Worm (Caenorhabditis elegans): ENCODE data around the gene T02H6.5.

T02H6.5 gene

DNA sequence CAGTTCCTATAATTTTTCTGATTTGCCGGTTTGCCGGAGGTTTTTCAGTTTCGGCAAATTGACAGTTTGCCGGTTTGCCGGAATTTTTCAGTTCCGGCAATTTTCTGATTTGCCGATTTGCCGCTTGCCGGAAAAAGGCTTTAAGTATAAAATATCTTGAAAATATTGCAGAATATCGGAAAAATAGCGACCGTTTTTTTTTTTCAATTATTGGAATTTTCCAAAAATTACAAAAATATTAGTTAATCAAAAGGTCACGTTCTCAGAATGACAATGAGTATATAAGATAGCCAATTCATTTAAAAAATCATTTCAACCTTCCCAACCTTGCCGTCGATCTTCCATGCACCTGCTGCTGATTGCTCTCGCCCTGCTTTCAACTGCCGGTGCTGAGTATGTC is 2.6 kb upstream of the T02H6.5 start, which contains the start of gene T02H6.7:
Gene T02H6.7, plus strand, starts transcription at position 301 of the 400 bp plus-strand sequence.
- TF ChIP-seq dao-5 (tag; optimal IDR thresholded peaks at IDR 0.05): no peak

DNA sequence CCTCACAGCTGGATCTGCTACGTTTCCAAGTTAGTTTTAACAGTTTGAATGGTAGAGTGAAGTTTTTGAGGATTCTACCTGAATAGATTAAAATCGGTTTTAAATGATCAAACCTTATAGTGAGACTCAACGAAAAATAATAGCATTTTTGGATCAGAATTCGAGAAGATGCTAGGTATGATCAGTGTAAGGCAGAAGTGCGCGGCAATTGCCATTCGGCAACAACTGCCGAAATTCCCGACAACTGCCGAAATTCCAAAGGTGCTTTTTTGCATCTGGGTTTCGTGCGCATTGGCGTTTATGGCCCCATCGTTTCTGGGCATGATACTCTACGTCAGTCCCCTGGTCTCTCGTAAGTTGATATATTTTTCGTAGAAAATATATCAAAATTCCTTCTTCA is 1.4 kb upstream of the T02H6.5 start, which contains the start of gene T02H6.6:
Gene T02H6.6, plus strand, starts transcription at position 301 of the 400 bp plus-strand sequence.
- TF ChIP-seq dao-5 (tag; optimal IDR thresholded peaks at IDR 0.05) (no peak), him-1 (tag; optimal IDR thresholded peaks at IDR 0.05) (no peak), W03F9.2 (tag; optimal IDR thresholded peaks at IDR 0.05) (no peak)

DNA sequence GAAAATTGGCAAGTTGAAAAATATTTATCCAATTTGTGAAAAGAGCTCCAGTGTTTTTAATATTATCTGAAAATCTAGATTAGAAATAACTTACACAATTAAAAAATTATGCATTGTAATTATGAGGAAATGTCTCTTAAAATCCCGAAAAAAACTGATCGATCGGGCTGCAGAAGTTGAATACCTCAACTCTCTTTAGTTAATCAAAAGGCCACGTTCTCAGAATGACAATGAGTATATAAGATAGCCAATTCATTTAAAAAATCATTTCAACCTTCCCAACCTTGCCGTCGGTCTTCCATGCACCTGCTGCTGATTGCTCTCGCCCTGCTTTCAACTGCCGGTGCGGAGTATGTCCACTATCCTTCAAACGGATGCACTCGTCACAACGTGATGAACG is 4.8 kb downstream of the T02H6.5 start, which contains the start of gene T02H6.4:
Gene T02H6.4, plus strand, starts transcription at position 301 of the 400 bp plus-strand sequence.
- no peak for TF ChIP-seq him-1 (tag; optimal IDR thresholded peaks at IDR 0.05)
- TF ChIP-seq dao-5 (tag; optimal IDR thresholded peaks at IDR 0.05): no peak
- TF ChIP-seq W03F9.2 (tag; optimal IDR thresholded peaks at IDR 0.05): no peak

DNA sequence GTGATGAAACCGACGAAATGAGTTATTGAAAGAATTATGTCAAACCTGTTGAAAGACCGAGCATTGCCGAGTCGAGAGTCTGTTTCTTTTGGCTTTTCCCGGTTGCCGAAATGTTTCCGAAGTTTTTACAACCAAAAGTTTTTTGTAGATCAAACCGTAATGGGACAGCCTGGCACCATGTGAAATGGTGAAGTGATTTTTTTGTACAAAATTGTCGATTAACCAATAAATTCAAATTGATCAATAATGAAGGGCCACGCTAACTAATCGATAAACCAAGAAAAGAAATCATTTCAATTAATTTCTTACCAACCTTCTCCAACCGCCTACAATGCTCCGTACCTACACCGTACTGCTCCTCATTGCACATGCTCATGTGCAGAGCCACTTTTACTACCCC is 6.6 kb downstream of the T02H6.5 start, which contains the start of gene T02H6.3:
Gene T02H6.3, plus strand, starts transcription at position 301 of the 400 bp plus-strand sequence.
- TF ChIP-seq W03F9.2 (tag; optimal IDR thresholded peaks at IDR 0.05) (no peak), dao-5 (tag; optimal IDR thresholded peaks at IDR 0.05) (no peak), him-1 (tag; optimal IDR thresholded peaks at IDR 0.05) (no peak)

DNA sequence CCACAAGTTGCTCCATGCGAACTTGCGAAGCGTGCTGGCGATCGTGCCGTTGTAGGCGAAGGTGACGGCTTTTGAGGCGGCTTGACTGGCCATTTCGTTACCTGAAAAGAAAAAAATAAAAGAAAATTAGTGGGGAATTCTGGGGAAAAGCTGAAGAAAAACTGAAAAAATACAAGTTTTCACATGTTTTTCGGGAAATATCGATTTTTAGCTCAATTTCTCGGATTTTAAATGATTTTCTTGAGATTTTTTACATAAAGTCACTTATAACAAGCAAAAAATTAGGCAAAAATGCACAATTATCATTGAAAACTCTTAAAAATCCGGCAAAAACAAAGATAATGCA is 16.1 kb downstream of the T02H6.5 start, which contains the start of gene T02H6.11:
Gene T02H6.11, minus strand, starts transcription at position 101 of the 346 bp plus-strand sequence.
- TF ChIP-seq dao-5 (tag; optimal IDR thresholded peaks at IDR 0.05): no peak
- no peak for TF ChIP-seq W03F9.2 (tag; optimal IDR thresholded peaks at IDR 0.05)
- TF ChIP-seq him-1 (tag; optimal IDR thresholded peaks at IDR 0.05): no peak

DNA sequence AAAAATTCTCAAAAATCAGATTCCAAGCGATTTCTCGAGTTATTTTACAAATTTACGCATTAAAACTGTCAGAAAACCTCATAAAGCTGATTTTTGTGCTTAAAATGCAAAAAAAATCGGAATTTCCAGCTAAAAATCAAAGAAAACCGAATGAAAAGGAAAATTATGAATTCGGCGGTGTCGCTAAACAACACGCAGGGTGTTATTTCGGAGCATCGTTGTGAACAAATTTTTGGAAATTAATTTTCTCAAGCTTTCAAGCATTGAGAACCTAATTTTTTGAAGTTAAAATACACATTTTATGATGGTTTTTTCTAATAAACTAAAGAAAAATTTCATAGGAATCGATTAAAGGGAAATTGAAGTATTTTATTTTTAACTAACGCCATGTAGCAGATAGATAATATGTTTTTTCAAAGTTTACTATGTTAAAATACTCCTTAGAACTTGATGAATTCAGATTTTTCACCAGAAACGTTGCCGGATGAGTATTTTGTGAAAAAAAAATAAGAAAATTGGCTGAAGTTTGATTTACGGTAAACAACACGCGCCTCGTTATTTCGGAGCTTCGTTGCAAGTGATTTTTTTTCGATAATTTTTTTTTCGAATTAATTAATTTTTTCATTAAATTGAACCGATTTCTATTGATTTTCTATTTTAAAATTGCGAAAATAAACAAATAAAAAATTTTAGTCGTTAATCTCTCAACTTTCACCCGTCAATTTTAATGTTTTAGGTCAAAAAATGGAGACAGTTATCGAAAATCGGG is 16.6 kb downstream of the T02H6.5 start, which contains the start of gene thoc-1:
Gene thoc-1, plus strand, starts transcription at position 737 of the 769 bp plus-strand sequence.
- no peak for TF ChIP-seq dao-5 (tag; optimal IDR thresholded peaks at IDR 0.05)
- no peak for TF ChIP-seq him-1 (tag; optimal IDR thresholded peaks at IDR 0.05)
- TF ChIP-seq W03F9.2 (tag; optimal IDR thresholded peaks at IDR 0.05): no peak

DNA sequence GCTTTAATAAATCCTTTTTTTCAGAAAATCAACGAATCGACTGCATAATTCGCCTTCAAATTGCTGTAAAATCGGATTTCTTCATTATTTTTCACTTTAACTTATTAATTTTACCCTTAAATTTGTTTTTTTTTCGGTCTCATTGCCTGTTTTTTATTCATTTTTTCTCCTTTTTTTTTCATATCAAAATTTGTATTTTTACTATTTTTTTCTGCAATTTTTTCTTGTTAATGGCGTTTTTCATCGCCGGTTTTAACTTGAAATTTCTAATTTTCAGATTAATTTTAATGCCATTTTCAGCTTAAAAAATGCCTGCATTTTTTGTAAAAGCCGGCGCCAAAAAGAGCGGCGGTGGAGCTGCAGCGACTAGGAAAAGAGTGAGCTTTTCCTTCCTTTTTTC is 24.2 kb downstream of the T02H6.5 start, which contains the start of gene T02H6.1:
Gene T02H6.1, plus strand, starts transcription at position 301 of the 400 bp plus-strand sequence.
- no peak for TF ChIP-seq him-1 (tag; optimal IDR thresholded peaks at IDR 0.05)
- no peak for TF ChIP-seq W03F9.2 (tag; optimal IDR thresholded peaks at IDR 0.05)
- no peak for TF ChIP-seq dao-5 (tag; optimal IDR thresholded peaks at IDR 0.05)

DNA sequence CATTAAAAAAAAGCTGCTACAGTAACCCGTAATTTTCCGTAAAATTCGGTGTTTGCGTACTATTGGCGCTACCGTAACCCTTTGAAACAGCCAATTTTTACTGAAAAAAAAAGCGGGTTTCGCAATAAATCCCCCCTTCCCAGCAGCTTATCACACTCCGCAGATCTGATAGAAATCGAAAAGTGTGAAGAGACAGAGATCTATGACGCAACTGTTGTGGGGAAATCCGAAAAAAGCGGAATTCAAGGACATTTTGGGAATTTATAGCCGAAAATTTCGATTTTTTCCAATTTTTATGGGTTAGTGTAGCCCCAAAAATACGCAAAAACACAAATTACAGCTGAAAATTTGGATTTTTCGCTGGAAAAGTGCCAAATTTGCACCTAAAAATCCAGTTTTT is 37.0 kb downstream of the T02H6.5 start:
- TF ChIP-seq dao-5 (tag; optimal IDR thresholded peaks at IDR 0.05): no peak
- no peak for TF ChIP-seq W03F9.2 (tag; optimal IDR thresholded peaks at IDR 0.05)
- TF ChIP-seq him-1 (tag; optimal IDR thresholded peaks at IDR 0.05): no peak

DNA sequence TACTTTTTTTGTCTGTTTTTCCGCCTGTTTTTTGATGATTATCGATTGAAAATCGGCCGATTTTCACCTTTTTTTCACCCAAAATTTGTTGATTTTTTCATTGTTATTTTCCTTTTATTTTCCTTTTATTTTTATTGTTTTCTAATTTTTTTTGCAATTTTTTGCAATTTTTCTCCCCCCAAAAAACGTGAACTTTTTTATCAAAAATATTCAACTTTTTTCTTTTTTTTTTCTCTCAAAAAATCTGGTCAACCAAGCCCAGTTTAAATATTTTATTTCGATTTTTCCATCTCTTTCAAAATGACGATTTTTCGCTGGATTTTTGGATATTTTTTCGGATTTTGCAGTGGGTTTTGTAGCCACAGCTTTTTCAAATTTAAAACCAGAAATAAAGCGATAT is 38.6 kb downstream of the T02H6.5 start, which contains the start of gene rfip-2:
Gene rfip-2, plus strand, starts transcription at position 301 of the 400 bp plus-strand sequence.
- TF ChIP-seq W03F9.2 (tag; optimal IDR thresholded peaks at IDR 0.05) (no peak), him-1 (tag; optimal IDR thresholded peaks at IDR 0.05) (no peak), dao-5 (tag; optimal IDR thresholded peaks at IDR 0.05) (no peak)

DNA sequence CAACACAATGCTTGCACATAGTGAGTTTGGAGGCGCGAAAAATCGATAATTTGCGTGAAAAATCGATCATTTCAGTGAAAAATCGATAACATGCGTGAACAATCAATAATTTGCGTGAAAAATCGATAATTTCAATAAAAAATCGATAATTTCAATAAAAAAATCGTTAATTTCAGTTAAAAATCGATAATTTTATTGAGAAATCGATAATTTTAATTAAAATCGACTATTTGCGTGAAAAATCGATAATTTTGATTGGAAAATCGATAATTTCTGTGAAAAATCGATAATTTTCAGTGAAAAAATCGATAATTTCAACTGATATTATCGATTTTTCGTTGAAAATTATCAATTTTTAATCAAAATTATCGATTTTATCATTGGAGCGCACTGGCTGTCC is 39.1 kb downstream of the T02H6.5 start:
- TF ChIP-seq dao-5 (tag; optimal IDR thresholded peaks at IDR 0.05) (no peak), W03F9.2 (tag; optimal IDR thresholded peaks at IDR 0.05) (no peak), him-1 (tag; optimal IDR thresholded peaks at IDR 0.05) (no peak)

DNA sequence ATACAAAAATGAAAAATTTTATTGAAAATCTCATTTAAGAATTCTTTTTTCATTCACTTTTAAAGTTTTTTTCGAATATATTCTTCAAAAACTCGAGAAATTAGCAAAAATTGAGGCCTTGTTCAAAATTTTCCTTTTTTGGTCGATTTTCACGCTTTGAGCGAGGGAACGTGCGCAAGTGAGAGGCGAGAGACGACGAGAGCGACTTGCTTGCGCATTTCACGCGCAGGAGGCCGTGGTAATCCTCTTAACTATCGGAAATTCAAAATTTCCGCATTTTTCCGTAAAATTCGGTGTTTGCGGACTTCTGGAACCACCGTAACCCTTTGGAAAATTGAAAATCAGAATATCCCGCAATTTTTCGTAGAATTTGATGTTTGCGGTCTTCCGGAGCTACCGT is 45.0 kb downstream of the T02H6.5 start:
- TF ChIP-seq dao-5 (tag; optimal IDR thresholded peaks at IDR 0.05): no peak

DNA sequence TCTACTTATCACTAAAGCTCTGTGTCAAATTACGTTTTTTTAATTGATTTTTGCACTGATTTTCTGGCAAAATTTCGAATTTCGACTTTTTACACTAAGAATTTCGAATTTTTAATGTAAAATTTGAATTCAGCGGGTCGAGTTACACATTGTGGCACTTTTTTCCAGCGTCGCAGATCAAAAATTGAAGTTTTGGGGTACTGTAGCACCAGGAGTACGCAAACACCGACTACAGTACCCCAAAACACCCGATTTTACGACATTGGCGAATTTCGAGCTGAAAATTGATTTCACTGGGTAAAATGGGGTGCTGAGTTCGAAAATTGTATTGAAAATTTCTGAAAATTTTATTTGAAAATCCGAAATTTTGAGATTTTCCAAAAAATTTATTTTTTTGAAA is 47.5 kb downstream of the T02H6.5 start:
- TF ChIP-seq him-1 (tag; optimal IDR thresholded peaks at IDR 0.05): no peak
- no peak for TF ChIP-seq dao-5 (tag; optimal IDR thresholded peaks at IDR 0.05)
- TF ChIP-seq W03F9.2 (tag; optimal IDR thresholded peaks at IDR 0.05): no peak

All from whole organism, L4/young adult.